Worm (Caenorhabditis elegans): Measurements from ENCODE around the gene Y45F10C.4.

DNA sequence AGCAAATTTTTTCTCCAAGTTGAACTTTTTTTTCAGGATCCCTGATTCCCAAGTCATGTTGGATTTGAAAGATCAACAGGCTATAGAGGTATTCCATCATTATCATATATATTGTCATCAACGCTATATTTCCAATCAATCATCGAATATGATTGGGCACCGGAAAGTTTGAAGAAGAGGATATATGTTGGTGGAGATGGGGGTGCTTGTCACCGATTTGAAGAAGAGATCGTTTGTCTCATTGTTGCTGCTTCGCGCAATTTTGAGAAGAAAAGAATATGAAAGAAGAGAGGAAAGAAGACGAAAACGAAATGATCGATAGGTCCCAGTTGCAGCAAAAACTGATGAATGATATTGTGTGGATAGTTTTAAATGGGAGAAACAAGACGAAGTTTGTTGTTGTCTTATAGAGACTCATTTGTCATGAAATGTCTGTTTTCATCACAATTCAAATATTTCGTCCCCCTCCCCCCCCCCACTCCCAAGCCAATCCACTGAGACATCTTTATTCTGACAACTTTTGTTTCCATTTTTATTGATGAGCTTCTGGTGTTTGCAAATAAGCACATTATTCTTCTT is 25.4 kb upstream of the Y45F10C.4 start, which contains the start of gene T23G4.2:
- TF ChIP-seq nhr-237 (tag; optimal IDR thresholded peaks at IDR 0.05) (no peak), zag-1 (tag; optimal IDR thresholded peaks at IDR 0.05) (peak; percentile 11), mdl-1 (tag; optimal IDR thresholded peaks at IDR 0.05) (no peak), skn-1 (tag; optimal IDR thresholded peaks at IDR 0.05) (no peak), sem-4 (tag; optimal IDR thresholded peaks at IDR 0.05) (no peak)

Measured in whole organism, L2 larva.